Worm (Caenorhabditis elegans) whole organism, late embryonic: ENCODE data around the gene rpac-19.

ENCODE experiments used
- C08G9.2 ChIP-seq: sonication (generic microtip); optimal IDR thresholded peaks from 2 replicates; lab custom pipeline; 2016; ENCODE audit warnings: mild to moderate bottlenecking, missing genetic modification characterization, moderate library complexity, missing compliant biosample characterization
- C38D4.7 ChIP-seq: fragments of 200-800 bp; sonication (Bioruptor generic); optimal IDR thresholded peaks from 2 replicates; lab custom pipeline; 2018; ENCODE audit warnings: mild to moderate bottlenecking, missing genetic modification characterization, moderate library complexity, missing compliant biosample characterization
- Y22D7AL.16 ChIP-seq: sonication (generic microtip); optimal IDR thresholded peaks from 2 replicates; lab custom pipeline; 2016; ENCODE audit warnings: missing genetic modification characterization, missing compliant biosample characterization
- ceh-18 ChIP-seq: sonication (generic microtip); optimal IDR thresholded peaks from 2 replicates; lab custom pipeline; 2016; ENCODE audit warnings: missing genetic modification characterization, missing compliant biosample characterization
- ceh-19 ChIP-seq: fragments of 200-800 bp; sonication (Bioruptor generic); optimal IDR thresholded peaks from 2 replicates; lab custom pipeline; 2018; ENCODE audit warnings: mild to moderate bottlenecking, missing genetic modification characterization, missing compliant biosample characterization
- ceh-22 ChIP-seq: sonication (generic microtip); optimal IDR thresholded peaks from 2 replicates; lab custom pipeline; 2017; ENCODE audit warnings: missing biosample characterization, missing genetic modification characterization
- ceh-31 ChIP-seq: sonication (generic microtip); optimal IDR thresholded peaks from 2 replicates; lab custom pipeline; 2016; ENCODE audit warnings: missing genetic modification characterization, missing compliant biosample characterization
- ceh-45 ChIP-seq: fragments of 200-800 bp; sonication (Bioruptor generic); IDR thresholded peaks from 2 replicates; pipeline ENCODE4 v1.3.6; 2022; ENCODE audit warnings: missing genetic modification reagents, missing genetic modification characterization, missing compliant biosample characterization
- ceh-6 ChIP-seq: fragments of 200-800 bp; sonication (Bioruptor generic); optimal IDR thresholded peaks from 2 replicates; lab custom pipeline; 2018; ENCODE audit warnings: mild to moderate bottlenecking, missing genetic modification characterization, missing compliant biosample characterization
- ceh-9 ChIP-seq: sonication (generic microtip); optimal IDR thresholded peaks from 2 replicates; lab custom pipeline; 2016; ENCODE audit warnings: mild to moderate bottlenecking, missing genetic modification characterization, inconsistent platforms, missing compliant biosample characterization
- dmd-4 ChIP-seq: sonication (generic microtip); optimal IDR thresholded peaks from 2 replicates; lab custom pipeline; 2016; ENCODE audit warnings: borderline replicate concordance, missing genetic modification characterization, missing compliant biosample characterization
- dve-1 ChIP-seq: sonication (generic microtip); optimal IDR thresholded peaks from 2 replicates; lab custom pipeline; 2017; ENCODE audit warnings: antibody characterized with exemption, mild to moderate bottlenecking, missing genetic modification characterization, missing compliant biosample characterization
- elt-2 ChIP-seq: sonication (generic microtip); optimal IDR thresholded peaks from 2 replicates; lab custom pipeline; 2016; ENCODE audit warnings: missing genetic modification reagents, missing genetic modification characterization, missing compliant biosample characterization
- ets-4 ChIP-seq: sonication (generic microtip); optimal IDR thresholded peaks from 2 replicates; lab custom pipeline; 2016; ENCODE audit warnings: missing genetic modification characterization, missing compliant biosample characterization
- fax-1 ChIP-seq: sonication (generic microtip); optimal IDR thresholded peaks from 2 replicates; lab custom pipeline; 2016; ENCODE audit warnings: missing genotype, missing genetic modification characterization, missing compliant biosample characterization
- fkh-6 ChIP-seq: sonication (generic microtip); optimal IDR thresholded peaks from 2 replicates; lab custom pipeline; 2016; ENCODE audit warnings: missing genetic modification characterization, missing compliant biosample characterization
- hlh-13 ChIP-seq: fragments of 200-800 bp; sonication (Bioruptor generic); optimal IDR thresholded peaks from 2 replicates; lab custom pipeline; 2018; ENCODE audit warnings: mild to moderate bottlenecking, missing genetic modification characterization, missing compliant biosample characterization
- hlh-30 ChIP-seq: sonication (generic microtip); optimal IDR thresholded peaks from 2 replicates; lab custom pipeline; 2017; ENCODE audit warnings: antibody characterized with exemption, missing genetic modification characterization, missing compliant biosample characterization; ENCODE audit not compliant: insufficient read depth
- hlh-6 ChIP-seq: sonication (generic microtip); optimal IDR thresholded peaks from 2 replicates; lab custom pipeline; 2016; ENCODE audit warnings: missing genotype, missing genetic modification characterization, missing compliant biosample characterization
- hlh-8 ChIP-seq: sonication (generic microtip); optimal IDR thresholded peaks from 2 replicates; lab custom pipeline; 2016; ENCODE audit warnings: missing genotype, missing genetic modification characterization, missing compliant biosample characterization
- lin-11 ChIP-seq: fragments of 200-800 bp; sonication (Bioruptor generic); optimal IDR thresholded peaks from 2 replicates; lab custom pipeline; 2018; ENCODE audit warnings: mild to moderate bottlenecking, missing genetic modification characterization, missing compliant biosample characterization
- madf-2 ChIP-seq: sonication (generic microtip); optimal IDR thresholded peaks from 2 replicates; lab custom pipeline; 2017; ENCODE audit warnings: missing genetic modification characterization, missing compliant biosample characterization
- npax-4 ChIP-seq: sonication (generic microtip); optimal IDR thresholded peaks from 2 replicates; lab custom pipeline; 2016; ENCODE audit warnings: missing genetic modification characterization, missing compliant biosample characterization
- pat-9 ChIP-seq: fragments of 200-800 bp; sonication (Bioruptor generic); optimal IDR thresholded peaks from 2 replicates; lab custom pipeline; 2018; ENCODE audit warnings: mild to moderate bottlenecking, missing genetic modification characterization, moderate library complexity, missing compliant biosample characterization
- pha-2 ChIP-seq: sonication (generic microtip); optimal IDR thresholded peaks from 2 replicates; lab custom pipeline; 2017; ENCODE audit warnings: mild to moderate bottlenecking, missing genetic modification characterization, missing compliant biosample characterization
- pha-4 ChIP-seq: fragments of 150-350 bp; optimal IDR thresholded peaks from 2 replicates; lab custom pipeline; 2018; ENCODE audit warnings: missing biosample characterization, missing genetic modification reagents, missing genetic modification characterization
- pqm-1 ChIP-seq: sonication (generic microtip); optimal IDR thresholded peaks from 2 replicates; lab custom pipeline; 2016; ENCODE audit warnings: missing genetic modification characterization, missing compliant biosample characterization
- rnt-1 ChIP-seq: sonication (generic microtip); optimal IDR thresholded peaks from 2 replicates; lab custom pipeline; 2016; ENCODE audit warnings: missing genetic modification characterization, missing compliant biosample characterization
- sdc-2 ChIP-seq: sonication (generic microtip); optimal IDR thresholded peaks from 2 replicates; lab custom pipeline; 2016; ENCODE audit warnings: missing genotype, missing genetic modification characterization, missing compliant biosample characterization
- sox-2 ChIP-seq: fragments of 200-800 bp; sonication (Bioruptor generic); IDR thresholded peaks from 2 replicates; pipeline ENCODE4 v1.3.6; 2022; ENCODE audit warnings: missing genetic modification reagents, missing genetic modification characterization, missing compliant biosample characterization
- sox-4 ChIP-seq: sonication (generic microtip); optimal IDR thresholded peaks from 2 replicates; lab custom pipeline; 2017; ENCODE audit warnings: mild to moderate bottlenecking, missing genetic modification characterization, inconsistent platforms, missing compliant biosample characterization
- tbx-2 ChIP-seq: sonication (generic microtip); optimal IDR thresholded peaks from 2 replicates; lab custom pipeline; 2016; ENCODE audit warnings: missing genetic modification characterization, missing compliant biosample characterization
- tbx-7 ChIP-seq: sonication (generic microtip); optimal IDR thresholded peaks from 2 replicates; lab custom pipeline; 2016; ENCODE audit warnings: missing genotype, missing genetic modification characterization, missing compliant biosample characterization
- unc-3 ChIP-seq, 2 experiments: fragments of 200-800 bp in 1 of 2; sonication (Bioruptor generic) in 1 of 2; sonication (generic microtip) in 1 of 2; conservative IDR thresholded peaks in 1 of 2; optimal IDR thresholded peaks in 1 of 2; 2 replicates each; pipeline versions ENCODE4 v1.3.6 to Lab custom; 2016 to 2022; ENCODE audit warnings: missing compliant biosample characterization in 2 of 2, missing genetic modification characterization in 2 of 2, missing genetic modification reagents in 1 of 2
- unc-42 ChIP-seq: sonication (generic microtip); optimal IDR thresholded peaks from 2 replicates; lab custom pipeline; 2016; ENCODE audit warnings: missing genotype, missing genetic modification characterization, missing compliant biosample characterization
- unc-55 ChIP-seq: sonication (generic microtip); optimal IDR thresholded peaks from 2 replicates; lab custom pipeline; 2017; ENCODE audit warnings: missing biosample characterization, missing genetic modification reagents, missing genetic modification characterization
- ztf-16 ChIP-seq: sonication (generic microtip); optimal IDR thresholded peaks from 2 replicates; lab custom pipeline; 2017; ENCODE audit warnings: missing genetic modification characterization, missing compliant biosample characterization

The rpac-19 gene

DNA sequence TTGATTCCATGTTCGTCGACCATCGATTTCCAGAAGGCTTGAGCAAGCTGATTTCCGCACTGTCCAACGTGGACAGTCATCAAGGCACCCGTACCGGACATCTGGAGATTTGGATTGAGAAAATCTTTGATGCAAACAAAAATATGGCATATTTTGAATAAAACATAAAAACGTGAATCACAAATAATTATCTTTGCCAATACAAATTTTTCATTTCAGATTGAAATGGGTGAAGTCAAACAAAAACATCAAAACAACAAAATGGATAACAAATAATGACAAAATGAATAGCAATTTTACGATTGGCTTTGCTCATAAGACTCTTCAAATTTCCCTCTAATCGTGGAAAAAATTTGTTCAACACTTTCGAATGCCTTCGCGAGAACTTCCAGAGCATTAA, 631 bp downstream of the rpac-19 start, which contains the start of gene tbg-1:
Gene tbg-1, minus strand, starts transcription at position 101 of the 400 bp plus-strand sequence.
- TF ChIP-seq pha-2 (no peak), unc-3 (GFP tag; conservative IDR thresholded peaks at IDR 0.05; lab: Robert Waterston, UW) (no peak), unc-3 (tag; optimal IDR thresholded peaks at IDR 0.05; lab: Kevin White, UChicago) (no peak), sox-2 (no peak), unc-42 (tag; lab: Kevin White, UChicago) (no peak)

DNA sequence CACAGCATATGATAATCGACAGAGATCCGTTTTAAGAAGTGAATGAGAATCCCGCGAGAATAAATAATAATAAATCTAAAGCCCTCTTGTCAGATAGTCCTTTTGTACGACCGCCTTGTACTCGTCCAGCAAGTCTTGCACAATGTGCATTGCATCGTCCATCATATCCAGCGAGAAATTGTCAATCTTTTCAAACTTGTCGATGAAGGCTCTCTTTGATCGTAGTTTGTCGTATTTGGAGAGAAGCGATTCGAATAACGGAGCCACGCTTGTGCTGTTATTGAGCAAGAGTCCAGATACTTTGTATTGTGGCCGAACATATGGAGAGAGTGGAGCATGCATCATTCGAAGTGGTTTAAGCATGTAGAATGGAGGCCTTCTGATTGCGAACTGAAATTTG, 3.1 kb downstream of the rpac-19 start:
- TF ChIP-seq pat-9 (tag; lab: Kevin White, UChicago) (no peak), elt-2 (tag; lab: Kevin White, UChicago) (no peak), hlh-8 (tag; lab: Kevin White, UChicago) (no peak), hlh-13 (GFP tag; lab: Kevin White, UChicago) (no peak), sox-2 (no peak), npax-4 (tag; lab: Kevin White, UChicago) (no peak), ceh-45 (GFP tag; lab: Robert Waterston, UW) (no peak), lin-11 (tag; lab: Kevin White, UChicago) (no peak)

DNA sequence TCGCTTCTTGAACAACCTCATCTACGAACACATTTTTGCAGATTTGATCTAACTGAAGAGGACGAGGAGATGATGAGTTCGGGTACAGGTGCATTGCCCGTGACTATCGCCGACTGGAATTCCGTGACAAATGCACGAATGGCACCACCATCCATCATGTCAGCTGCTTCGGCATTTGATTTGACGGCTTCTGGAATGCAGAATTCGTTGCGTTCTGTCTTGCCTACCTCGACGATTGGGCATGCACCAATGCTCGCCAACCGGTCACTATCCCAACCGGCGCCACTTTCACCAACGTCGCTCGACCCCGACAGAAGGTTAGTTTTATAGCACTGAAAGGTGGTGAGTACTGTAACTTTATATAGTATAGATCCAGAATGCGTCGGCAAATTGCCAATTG, 6.2 kb downstream of the rpac-19 start:
- TF ChIP-seq lin-11 (tag; lab: Kevin White, UChicago) = no peak
- no peak for TF ChIP-seq hlh-8 (tag; lab: Kevin White, UChicago)
- no peak for TF ChIP-seq pat-9 (tag; lab: Kevin White, UChicago)
- TF ChIP-seq ceh-19 = no peak
- no peak for TF ChIP-seq C38D4.7 (GFP tag; lab: Kevin White, UChicago)
- TF ChIP-seq rnt-1 (tag; lab: Kevin White, UChicago) = no peak

DNA sequence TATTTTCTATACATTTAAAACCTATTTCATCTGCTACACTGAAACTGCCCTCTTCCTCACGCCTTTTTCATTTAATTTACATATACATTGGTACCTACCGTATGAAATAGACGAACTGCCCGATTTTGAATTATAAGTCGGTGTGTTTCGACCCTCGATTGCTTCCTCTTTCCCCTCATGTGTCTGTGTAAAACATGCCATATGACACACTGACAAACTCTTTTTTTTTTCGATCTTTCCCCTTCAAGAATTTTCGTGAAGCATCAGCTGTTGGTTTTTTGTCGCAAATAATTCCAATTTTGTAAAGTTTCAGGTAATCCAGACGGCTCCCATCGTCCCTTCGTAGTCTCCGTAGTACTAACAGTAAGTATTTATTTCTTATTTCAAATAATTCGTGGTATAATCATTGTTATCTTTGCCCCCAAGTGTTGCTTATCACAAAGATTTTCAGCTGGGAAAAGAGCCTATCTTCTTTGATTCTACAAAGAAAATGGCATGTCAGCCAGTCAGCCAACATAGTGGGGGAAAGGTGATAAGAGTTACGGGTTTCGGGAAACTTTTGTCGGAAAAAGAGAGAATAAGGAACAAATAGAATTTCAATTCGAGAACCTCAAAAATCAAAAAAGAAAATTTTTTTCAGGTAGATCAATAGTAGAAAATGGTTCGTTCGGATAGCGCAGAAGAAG, 7.7 kb downstream of the rpac-19 start:
- TF ChIP-seq pat-9 (tag; lab: Kevin White, UChicago) (no peak), elt-2 (tag; lab: Kevin White, UChicago) (peak; percentile 93)

DNA sequence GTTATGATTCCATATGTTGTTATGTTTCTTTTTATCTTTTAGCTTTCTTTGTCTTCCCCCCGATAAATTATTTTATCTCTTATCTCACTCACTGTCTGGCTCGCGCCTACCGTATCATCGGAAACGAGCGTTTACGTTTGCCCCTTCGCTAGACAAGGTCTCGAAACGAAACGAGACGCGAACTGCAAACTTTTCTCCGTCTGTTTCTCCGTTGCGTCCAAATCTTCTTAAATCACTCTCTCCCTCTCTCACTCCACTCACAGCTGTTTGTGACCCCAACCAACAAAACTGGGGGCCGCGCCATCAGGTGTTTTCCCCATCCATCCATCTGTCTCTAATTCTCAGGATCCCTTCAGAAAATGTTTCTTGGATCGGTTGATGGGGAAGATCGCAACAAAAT, 9.5 kb downstream of the rpac-19 start:
- TF ChIP-seq C08G9.2 (tag; lab: Kevin White, UChicago) = no peak
- TF ChIP-seq pha-4 = no peak
- TF ChIP-seq ceh-18 (tag; lab: Kevin White, UChicago) = peak; percentile 7
- TF ChIP-seq tbx-2 (tag; lab: Kevin White, UChicago) = no peak
- TF ChIP-seq dmd-4 = no peak

DNA sequence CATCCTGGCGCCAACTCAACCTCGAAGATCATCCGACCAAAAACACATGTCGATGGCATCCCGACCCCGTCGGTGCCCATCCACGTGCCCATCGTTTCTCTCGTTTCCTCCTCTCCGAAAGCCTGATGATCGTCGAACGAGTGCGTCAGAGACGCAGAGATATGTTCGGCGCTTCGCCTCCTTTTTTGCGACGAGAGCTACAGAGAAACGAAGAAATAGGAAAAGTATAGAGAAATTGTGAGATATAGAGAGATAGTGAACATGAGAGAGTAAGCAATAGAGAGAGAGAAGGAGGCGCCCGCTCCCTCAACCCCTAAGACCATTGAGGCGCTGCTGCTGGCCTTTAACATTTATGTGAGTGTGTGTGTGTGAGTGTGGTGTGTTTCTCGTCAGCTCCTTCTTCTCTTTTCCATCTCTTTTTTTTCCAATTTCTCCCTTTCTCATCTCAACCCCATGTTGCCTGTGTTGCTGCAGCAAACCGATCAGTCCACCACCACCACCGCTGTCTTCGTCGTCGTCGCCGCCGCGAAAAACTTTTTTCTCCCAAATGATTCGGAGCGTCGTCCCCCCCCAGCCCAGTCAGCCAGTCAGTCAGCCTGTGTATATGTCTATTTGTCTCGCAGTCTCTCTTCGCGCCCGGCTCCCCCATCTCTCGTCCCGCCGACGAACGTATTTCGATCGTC, 10.5 kb downstream of the rpac-19 start, which contains the start of gene hlh-11:
Gene hlh-11, plus strand, starts transcription at position 633 of the 683 bp plus-strand sequence.
- no peak for TF ChIP-seq fkh-6 (tag; lab: Kevin White, UChicago)
- peak; percentile 41 for TF ChIP-seq ets-4 (tag; lab: Kevin White, UChicago)
- TF ChIP-seq npax-4 (tag; lab: Kevin White, UChicago) = no peak
- TF ChIP-seq tbx-2 (tag; lab: Kevin White, UChicago) = peak; percentile 58
- no peak for TF ChIP-seq ceh-9 (tag; lab: Kevin White, UChicago)
- TF ChIP-seq ceh-19 = no peak
- no peak for TF ChIP-seq fax-1 (tag; lab: Kevin White, UChicago)
- TF ChIP-seq unc-3 (GFP tag; conservative IDR thresholded peaks at IDR 0.05; lab: Robert Waterston, UW) = no peak
- TF ChIP-seq unc-3 (tag; optimal IDR thresholded peaks at IDR 0.05; lab: Kevin White, UChicago) = no peak
- TF ChIP-seq unc-55 (GFP tag; lab: Kevin White, UChicago) = peak; percentile 41
- TF ChIP-seq hlh-30 = peak; percentile 76
- no peak for TF ChIP-seq pha-4
- no peak for TF ChIP-seq ztf-16 (tag; lab: Kevin White, UChicago)
- TF ChIP-seq ceh-22 (tag; lab: Kevin White, UChicago) = no peak
- peak; percentile 30 for TF ChIP-seq sox-4 (tag; lab: Kevin White, UChicago)
- TF ChIP-seq pqm-1 (tag; lab: Kevin White, UChicago) = no peak
- no peak for TF ChIP-seq C08G9.2 (tag; lab: Kevin White, UChicago)
- TF ChIP-seq dve-1 (tag; lab: Kevin White, UChicago) = peak; percentile 12
- no peak for TF ChIP-seq madf-2 (tag; lab: Kevin White, UChicago)
- peak; percentile 23 for TF ChIP-seq ceh-6 (GFP tag; lab: Kevin White, UChicago)
- peak; percentile 96 for TF ChIP-seq ceh-18 (tag; lab: Kevin White, UChicago)
- peak; percentile 59 for TF ChIP-seq hlh-8 (tag; lab: Kevin White, UChicago)
- TF ChIP-seq tbx-7 (tag; lab: Kevin White, UChicago) = no peak
- no peak for TF ChIP-seq sdc-2
- TF ChIP-seq hlh-6 (tag; lab: Kevin White, UChicago) = no peak
- TF ChIP-seq Y22D7AL.16 (tag; lab: Kevin White, UChicago) = no peak
- no peak for TF ChIP-seq lin-11 (tag; lab: Kevin White, UChicago)
- no peak for TF ChIP-seq ceh-45 (GFP tag; lab: Robert Waterston, UW)
- TF ChIP-seq hlh-13 (GFP tag; lab: Kevin White, UChicago) = no peak
- TF ChIP-seq ceh-31 = peak; percentile 62
